Worm (Caenorhabditis elegans): ENCODE results near the gene madf-4.

DNA sequence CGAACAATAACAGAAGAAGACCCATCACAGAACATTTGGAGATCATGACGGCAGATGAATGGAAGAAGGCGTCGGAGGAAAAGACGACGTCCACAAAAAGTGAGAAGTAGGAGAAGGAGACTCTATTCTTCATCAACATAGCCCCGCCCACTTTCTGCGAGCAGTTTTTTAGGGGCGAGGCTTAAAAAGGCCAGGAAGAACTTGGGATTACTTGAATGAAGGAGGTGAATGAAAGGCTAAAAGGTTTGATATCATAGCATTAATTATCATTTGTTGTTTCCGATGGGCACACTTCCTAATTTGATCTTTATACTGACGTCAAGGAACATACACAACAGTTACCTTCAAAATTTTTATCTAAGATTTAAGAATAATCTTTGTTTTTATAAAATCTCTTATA lies 13.5 kb downstream of the madf-4 start, which contains the start of gene nlp-58:
- TF ChIP-seq nhr-10 (tag; optimal IDR thresholded peaks at IDR 0.05) (no peak), ceh-82 (tag; optimal IDR thresholded peaks at IDR 0.05) (no peak), elt-3 (tag; optimal IDR thresholded peaks at IDR 0.05) (no peak), F13H6.1 (tag; optimal IDR thresholded peaks at IDR 0.05) (no peak), aly-2 (tag; optimal IDR thresholded peaks at IDR 0.05) (no peak), lsy-2 (tag; optimal IDR thresholded peaks at IDR 0.05) (no peak), nhr-11 (tag; optimal IDR thresholded peaks at IDR 0.05) (no peak)

Measured in whole organism, L2 larva.